Worm (Caenorhabditis elegans) whole organism, young adult: Measurements from ENCODE around the gene C36A4.11.

ENCODE experiments used
- B0019.2 ChIP-seq: fragments of 200-800 bp; sonication (Bioruptor generic); conservative IDR thresholded peaks from 2 replicates; pipeline ENCODE4 v1.3.6; 2022; ENCODE audit warnings: missing genetic modification reagents, missing genetic modification characterization, missing compliant biosample characterization
- B0336.3 ChIP-seq: fragments of 200-800 bp; sonication (Bioruptor generic); IDR thresholded peaks from 2 replicates; pipeline ENCODE4 v1.3.6; 2022; ENCODE audit warnings: missing genetic modification characterization, missing compliant biosample characterization
- C17E4.6 ChIP-seq: fragments of 200-800 bp; sonication (Bioruptor generic); IDR thresholded peaks from 2 replicates; pipeline ENCODE4 v1.3.6; 2022; ENCODE audit warnings: missing genetic modification reagents, missing genetic modification characterization, missing compliant biosample characterization
- D2030.7 ChIP-seq: fragments of 200-800 bp; sonication (Bioruptor generic); IDR thresholded peaks from 2 replicates; pipeline ENCODE4 v1.3.6; 2022; ENCODE audit warnings: missing genetic modification reagents, missing genetic modification characterization, missing compliant biosample characterization
- F23B12.7 ChIP-seq: sonication (generic microtip); optimal IDR thresholded peaks from 2 replicates; lab custom pipeline; 2017; ENCODE audit warnings: missing genetic modification characterization, mild to moderate bottlenecking, missing compliant biosample characterization, antibody characterized with exemption, moderate library complexity; ENCODE audit not compliant: insufficient read depth
- F33H1.4 ChIP-seq: fragments of 200-800 bp; sonication (Bioruptor generic); IDR thresholded peaks from 2 replicates; pipeline ENCODE4 v1.3.6; 2022; ENCODE audit warnings: missing genetic modification reagents, missing genetic modification characterization, missing compliant biosample characterization
- F52B5.7 ChIP-seq: sonication (generic microtip); optimal IDR thresholded peaks from 2 replicates; lab custom pipeline; 2016; ENCODE audit warnings: mild to moderate bottlenecking, missing genetic modification characterization, missing compliant biosample characterization
- K12H6.12 ChIP-seq: fragments of 200-800 bp; sonication (Bioruptor generic); optimal IDR thresholded peaks from 2 replicates; lab custom pipeline; 2018; ENCODE audit warnings: mild to moderate bottlenecking, missing genetic modification characterization, missing compliant biosample characterization
- Y53F4B.3 ChIP-seq: fragments of 200-800 bp; sonication (Bioruptor generic); IDR thresholded peaks from 2 replicates; pipeline ENCODE4 v1.3.6; 2022; ENCODE audit warnings: missing genetic modification reagents, missing genetic modification characterization, missing compliant biosample characterization
- Y95B8A.8 ChIP-seq: fragments of 200-800 bp; sonication (Bioruptor generic); IDR thresholded peaks from 2 replicates; pipeline ENCODE4 v1.3.6; 2022; ENCODE audit warnings: missing genetic modification reagents, missing genetic modification characterization, missing compliant biosample characterization
- ama-1 ChIP-seq, 3 experiments: fragments of 150-350 bp in 1 of 3; sonication (generic microtip) in 2 of 3; optimal IDR thresholded peaks; 2 replicates each; lab custom pipeline; 2014 to 2018; ENCODE audit warnings: missing biosample characterization in 2 of 3, missing genetic modification characterization in 2 of 3, missing genetic modification reagents in 2 of 3
- aptf-2 ChIP-seq: fragments of 200-800 bp; sonication (Bioruptor generic); conservative IDR thresholded peaks from 2 replicates; pipeline ENCODE4 v1.3.6; 2022; ENCODE audit warnings: missing genetic modification reagents, missing genetic modification characterization, missing compliant biosample characterization
- aptf-3 ChIP-seq: fragments of 200-800 bp; sonication (Bioruptor generic); IDR thresholded peaks from 2 replicates; pipeline ENCODE4 v1.3.6; 2022; ENCODE audit warnings: missing genetic modification characterization, missing compliant biosample characterization
- atf-7 ChIP-seq: sonication (generic microtip); optimal IDR thresholded peaks from 2 replicates; lab custom pipeline; 2017; ENCODE audit warnings: mild to moderate bottlenecking, missing genetic modification characterization, missing compliant biosample characterization
- attf-5 ChIP-seq: fragments of 200-800 bp; sonication (Bioruptor generic); optimal IDR thresholded peaks from 2 replicates; lab custom pipeline; 2018; ENCODE audit warnings: mild to moderate bottlenecking, missing genetic modification characterization, missing compliant biosample characterization
- bed-2 ChIP-seq: fragments of 200-800 bp; sonication (Bioruptor generic); IDR thresholded peaks from 2 replicates; pipeline ENCODE4 v1.3.6; 2022; ENCODE audit warnings: missing genetic modification reagents, missing genetic modification characterization, missing compliant biosample characterization
- ceh-91 ChIP-seq: fragments of 200-800 bp; sonication (Bioruptor generic); IDR thresholded peaks from 2 replicates; pipeline ENCODE4 v1.3.6; 2022; ENCODE audit warnings: missing genetic modification reagents, missing genetic modification characterization, missing compliant biosample characterization
- dox-1 ChIP-seq: fragments of 200-800 bp; sonication (Bioruptor generic); IDR thresholded peaks from 2 replicates; pipeline ENCODE4 v1.3.6; 2022; ENCODE audit warnings: missing genetic modification reagents, missing genetic modification characterization, missing compliant biosample characterization
- efl-1 ChIP-seq: fragments of 150-350 bp; optimal IDR thresholded peaks from 2 replicates; lab custom pipeline; 2014; ENCODE audit warnings: missing biosample characterization, missing genetic modification reagents, missing genetic modification characterization
- ets-4 ChIP-seq: fragments of 200-800 bp; sonication (Bioruptor generic); optimal IDR thresholded peaks from 2 replicates; lab custom pipeline; 2018; ENCODE audit warnings: mild to moderate bottlenecking, missing genetic modification characterization, missing compliant biosample characterization
- lag-1 ChIP-seq: fragments of 200-800 bp; sonication (Bioruptor generic); IDR thresholded peaks from 2 replicates; pipeline ENCODE4 v1.3.6; 2022; ENCODE audit warnings: missing genetic modification reagents, missing genetic modification characterization, missing compliant biosample characterization
- let-607 ChIP-seq, 2 experiments: fragments of 200-800 bp in 1 of 2; sonication (Bioruptor generic) in 1 of 2; sonication (generic microtip) in 1 of 2; optimal IDR thresholded peaks; 2 replicates each; lab custom pipeline; 2016 to 2018; ENCODE audit warnings: mild to moderate bottlenecking in 2 of 2, missing compliant biosample characterization in 2 of 2, missing genetic modification characterization in 2 of 2, moderate library complexity in 2 of 2, missing genotype in 1 of 2
- lin-40 ChIP-seq: sonication (generic microtip); optimal IDR thresholded peaks from 2 replicates; lab custom pipeline; 2016; ENCODE audit warnings: missing genetic modification characterization, mild to moderate bottlenecking, missing compliant biosample characterization, missing genotype, missing genetic modification reagents
- lir-1 ChIP-seq: fragments of 200-800 bp; sonication (Bioruptor generic); conservative IDR thresholded peaks from 2 replicates; pipeline ENCODE4 v1.3.6; 2022; ENCODE audit warnings: missing genetic modification reagents, missing genetic modification characterization, missing compliant biosample characterization
- lsl-1 ChIP-seq: fragments of 200-800 bp; sonication (Bioruptor generic); optimal IDR thresholded peaks from 2 replicates; lab custom pipeline; 2018; ENCODE audit warnings: mild to moderate bottlenecking, missing genetic modification characterization, moderate library complexity, missing compliant biosample characterization
- madf-3 ChIP-seq: fragments of 200-800 bp; sonication (Bioruptor generic); IDR thresholded peaks from 2 replicates; pipeline ENCODE4 v1.3.6; 2022; ENCODE audit warnings: missing genetic modification reagents, missing genetic modification characterization, missing compliant biosample characterization
- madf-6 ChIP-seq: fragments of 200-800 bp; sonication (Bioruptor generic); IDR thresholded peaks from 2 replicates; pipeline ENCODE4 v1.3.6; 2022; ENCODE audit warnings: missing genetic modification reagents, missing genetic modification characterization, missing compliant biosample characterization
- madf-8 ChIP-seq: fragments of 200-800 bp; sonication (Bioruptor generic); conservative IDR thresholded peaks from 2 replicates; pipeline ENCODE4 v1.3.6; 2022; ENCODE audit warnings: missing genetic modification reagents, missing genetic modification characterization, missing compliant biosample characterization
- mcd-1 ChIP-seq: fragments of 200-800 bp; sonication (Bioruptor generic); IDR thresholded peaks from 2 replicates; pipeline ENCODE4 v1.3.6; 2022; ENCODE audit warnings: missing genetic modification reagents, missing genetic modification characterization, missing compliant biosample characterization
- mxl-1 ChIP-seq: sonication (generic microtip); optimal IDR thresholded peaks from 2 replicates; lab custom pipeline; 2016; ENCODE audit warnings: missing genetic modification characterization, missing compliant biosample characterization
- nfya-1 ChIP-seq: sonication (generic microtip); optimal IDR thresholded peaks from 2 replicates; lab custom pipeline; 2017; ENCODE audit warnings: antibody characterized with exemption, missing compliant biosample characterization, missing genetic modification characterization, borderline replicate concordance; ENCODE audit not compliant: insufficient read depth
- nfyb-1 ChIP-seq: fragments of 200-800 bp; sonication (Bioruptor generic); IDR thresholded peaks from 2 replicates; pipeline ENCODE4 v1.3.6; 2022; ENCODE audit warnings: missing genetic modification reagents, missing genetic modification characterization, missing compliant biosample characterization
- nhr-120 ChIP-seq: fragments of 200-800 bp; sonication (Bioruptor generic); IDR thresholded peaks from 2 replicates; pipeline ENCODE4 v1.3.6; 2022; ENCODE audit warnings: missing genetic modification characterization, missing compliant biosample characterization
- nhr-179 ChIP-seq: sonication (generic microtip); optimal IDR thresholded peaks from 2 replicates; lab custom pipeline; 2016; ENCODE audit warnings: mild to moderate bottlenecking, missing genetic modification characterization, missing compliant biosample characterization
- nhr-80 ChIP-seq: sonication (generic microtip); optimal IDR thresholded peaks from 2 replicates; lab custom pipeline; 2016; ENCODE audit warnings: missing genetic modification characterization, missing compliant biosample characterization
- pha-4 ChIP-seq: fragments of 150-350 bp; sonication (generic microtip); optimal IDR thresholded peaks from 2 replicates; lab custom pipeline; 2014; ENCODE audit warnings: missing biosample characterization, missing genetic modification reagents, missing genetic modification characterization
- rcor-1 ChIP-seq: fragments of 200-800 bp; sonication (Bioruptor generic); IDR thresholded peaks from 2 replicates; pipeline ENCODE4 v1.3.6; 2022; ENCODE audit warnings: missing genetic modification reagents, missing genetic modification characterization, missing compliant biosample characterization
- repo-1 ChIP-seq: sonication (generic microtip); optimal IDR thresholded peaks from 2 replicates; lab custom pipeline; 2017; ENCODE audit warnings: mild to moderate bottlenecking, missing genetic modification characterization, missing compliant biosample characterization
- rpc-1 ChIP-seq, 2 experiments: fragments of 150-350 bp in 1 of 2; sonication (generic microtip) in 1 of 2; optimal IDR thresholded peaks; 2 replicates each; lab custom pipeline; 2014 to 2018; ENCODE audit warnings: missing biosample characterization in 1 of 2, missing genetic modification characterization in 1 of 2, missing genetic modification reagents in 1 of 2, missing genotype in 1 of 2
- snpc-1.3 ChIP-seq: sonication (generic microtip); optimal IDR thresholded peaks from 2 replicates; lab custom pipeline; 2017; ENCODE audit warnings: missing genetic modification characterization, mild to moderate bottlenecking, missing compliant biosample characterization, antibody characterized with exemption, moderate library complexity, missing genotype, missing genetic modification reagents; ENCODE audit not compliant: insufficient read depth
- snpc-3.4 ChIP-seq: sonication (generic microtip); optimal IDR thresholded peaks from 2 replicates; lab custom pipeline; 2017; ENCODE audit warnings: missing genetic modification characterization, mild to moderate bottlenecking, missing compliant biosample characterization, antibody characterized with exemption, moderate library complexity, missing genotype, missing genetic modification reagents
- xnd-1 ChIP-seq: sonication (generic microtip); optimal IDR thresholded peaks from 2 replicates; lab custom pipeline; 2016; ENCODE audit warnings: missing genotype, missing genetic modification reagents, missing genetic modification characterization, missing compliant biosample characterization
- ztf-28 ChIP-seq: fragments of 200-800 bp; sonication (Bioruptor generic); IDR thresholded peaks from 2 replicates; pipeline ENCODE4 v1.3.6; 2022; ENCODE audit warnings: missing genetic modification reagents, missing genetic modification characterization, missing compliant biosample characterization
- ztf-3 ChIP-seq: fragments of 200-800 bp; sonication (Bioruptor generic); optimal IDR thresholded peaks from 2 replicates; lab custom pipeline; 2018; ENCODE audit warnings: mild to moderate bottlenecking, missing genetic modification characterization, missing compliant biosample characterization

C36A4.11 gene

ce11 chrIII:3862918-3863385 is 22.6 kb downstream of the C36A4.11 start, which contains the start of gene brc-1 (continued):
- TF ChIP-seq mcd-1 (GFP tag; lab: Robert Waterston, UW), result peak; percentile 97
- peak; percentile 84 for TF ChIP-seq dox-1
- peak; percentile 40 for TF ChIP-seq repo-1 (tag; lab: Kevin White, UChicago)
- no peak for TF ChIP-seq Y95B8A.8 (GFP tag; lab: Robert Waterston, UW)
- TF ChIP-seq xnd-1 (tag; lab: Kevin White, UChicago), result no peak
- no peak for TF ChIP-seq nfya-1 (tag; lab: Kevin White, UChicago)
- peak; percentile 53; the same call in 1 of the 2 replicates for TF ChIP-seq lir-1 (GFP tag; lab: Robert Waterston, UW)
- TF ChIP-seq rpc-1 (optimal IDR thresholded peaks at IDR 0.05; lab: Kevin White, UChicago), result no peak
- TF ChIP-seq rpc-1 (tag; optimal IDR thresholded peaks at IDR 0.05; lab: Kevin White, UChicago), result no peak
- TF ChIP-seq bed-2 (GFP tag; lab: Robert Waterston, UW), result no peak
- TF ChIP-seq, all 124 proteins: peak for 44

- TF ChIP-seq efl-1, result peak; percentile 69
- peak; percentile 53 for TF ChIP-seq K12H6.12 (tag; lab: Kevin White, UChicago)
- TF ChIP-seq atf-7, result no peak
- TF ChIP-seq ets-4 (GFP tag; lab: Kevin White, UChicago), result no peak
- TF ChIP-seq nhr-80 (tag; lab: Kevin White, UChicago), result no peak
- no peak for TF ChIP-seq aptf-3
- TF ChIP-seq F52B5.7 (tag; lab: Kevin White, UChicago), result peak; percentile 30
- no peak for TF ChIP-seq lag-1 (GFP tag; lab: Robert Waterston, UW)
- TF ChIP-seq lin-40 (tag; lab: Kevin White, UChicago), result peak; percentile 19
- no peak for TF ChIP-seq mxl-1 (tag; lab: Kevin White, UChicago)
- no peak for TF ChIP-seq Y53F4B.3 (GFP tag; lab: Robert Waterston, UW)
- no peak for TF ChIP-seq B0019.2 (GFP tag; lab: Robert Waterston, UW)
- TF ChIP-seq attf-5 (GFP tag; lab: Kevin White, UChicago), result no peak
- no peak for TF ChIP-seq aptf-2
- no peak for TF ChIP-seq snpc-3.4
- no peak for TF ChIP-seq C17E4.6 (GFP tag; lab: Robert Waterston, UW)
- no peak for TF ChIP-seq xnd-1 (tag; lab: Kevin White, UChicago)
- peak; percentile 76 for TF ChIP-seq madf-6
- peak; percentile 59 for TF ChIP-seq lsl-1 (GFP tag; lab: Kevin White, UChicago)
- no peak for TF ChIP-seq pha-4 (tag; lab: Kevin White, UChicago)
- TF ChIP-seq dox-1, result no peak
- peak; percentile 41; the same call in 1 of the 2 replicates for TF ChIP-seq madf-8 (GFP tag; lab: Robert Waterston, UW)
- 0 out of 2 replicates have a peak, but pooled peaks have one; percentile 15 for TF ChIP-seq D2030.7
- TF ChIP-seq madf-3 (GFP tag; lab: Robert Waterston, UW), result 0 out of 2 replicates have a peak, but pooled peaks have one; percentile 22
- TF ChIP-seq nhr-179 (tag; lab: Kevin White, UChicago), result no peak
- TF ChIP-seq B0336.3 (GFP tag; lab: Robert Waterston, UW), result no peak
- no peak for TF ChIP-seq nhr-120
- TF ChIP-seq let-607 (tag; optimal IDR thresholded peaks at IDR 0.05; lab: Kevin White, UChicago), result no peak
- peak; percentile 35 for TF ChIP-seq F33H1.4 (GFP tag; lab: Robert Waterston, UW)
- TF ChIP-seq ceh-91, result no peak
- TF ChIP-seq F23B12.7 (tag; lab: Kevin White, UChicago), result no peak
- no peak for TF ChIP-seq ztf-3 (GFP tag; lab: Kevin White, UChicago)
- no peak for TF ChIP-seq rcor-1
- TF ChIP-seq nfyb-1 (GFP tag; lab: Robert Waterston, UW), result 0 out of 2 replicates have a peak, but pooled peaks have one; percentile 63
- TF ChIP-seq bed-2 (GFP tag; lab: Robert Waterston, UW), result no peak
- peak; percentile 11 for TF ChIP-seq ama-1 (optimal IDR thresholded peaks at IDR 0.05; lab: Kevin White, UChicago)
- TF ChIP-seq ama-1 (GFP tag; optimal IDR thresholded peaks at IDR 0.05; lab: Kevin White, UChicago), result no peak
- no peak for TF ChIP-seq snpc-1.3
- TF ChIP-seq ztf-28 (GFP tag; lab: Robert Waterston, UW), result no peak
Measured at ce11 chrIII:3863814-3864507, 23.6 kb downstream of the C36A4.11 start, which contains the start of gene acs-19. Gene acs-19, plus strand, starts transcription at chrIII:3864489.
